Worm (Caenorhabditis elegans): ENCODE results near the gene twnk-1.

ce11 chrX:5813030-5813429, 22.0 kb downstream of the twnk-1 start:
- TF ChIP-seq nhr-11 (tag; optimal IDR thresholded peaks at IDR 0.05) = no peak
- TF ChIP-seq lin-39 (tag; optimal IDR thresholded peaks at IDR 0.05) = no peak

All from whole organism, L2 larva.